Worm (Caenorhabditis elegans) whole organism, early embryonic: ENCODE data around the gene otpl-4.
"Not testable (repeated sequence)": the region's sequence is repeated elsewhere in the genome, so short reads cannot be mapped to it uniquely, and the experiment has no call there.

Experiments
- hmbx-1 ChIP-seq: sonication (generic microtip); optimal IDR thresholded peaks from 2 replicates; lab custom pipeline; 2016; ENCODE audit warnings: mild to moderate bottlenecking, missing genetic modification characterization, missing compliant biosample characterization
- pes-1 ChIP-seq: fragments of 200-800 bp; sonication (Bioruptor generic); IDR thresholded peaks from 2 replicates; pipeline ENCODE4 v1.3.6; 2022; ENCODE audit warnings: missing genetic modification reagents, missing genetic modification characterization, missing compliant biosample characterization
- scrt-1 ChIP-seq: fragments of 200-800 bp; sonication (Bioruptor generic); IDR thresholded peaks from 2 replicates; pipeline ENCODE4 v1.3.6; 2022; ENCODE audit warnings: missing genetic modification characterization, missing compliant biosample characterization

ce11 chrV:8533067-8533466, 4.1 kb upstream of the otpl-4 start, which contains the start of the genes his-8 and his-7:
- not testable (repeated sequence) for TF ChIP-seq hmbx-1 (tag; lab: Kevin White, UChicago); pes-1 (GFP tag; lab: Robert Waterston, UW); scrt-1 (GFP tag; lab: Robert Waterston, UW)
